Worm (Caenorhabditis elegans): ENCODE data around the gene pgap-3.

DNA sequence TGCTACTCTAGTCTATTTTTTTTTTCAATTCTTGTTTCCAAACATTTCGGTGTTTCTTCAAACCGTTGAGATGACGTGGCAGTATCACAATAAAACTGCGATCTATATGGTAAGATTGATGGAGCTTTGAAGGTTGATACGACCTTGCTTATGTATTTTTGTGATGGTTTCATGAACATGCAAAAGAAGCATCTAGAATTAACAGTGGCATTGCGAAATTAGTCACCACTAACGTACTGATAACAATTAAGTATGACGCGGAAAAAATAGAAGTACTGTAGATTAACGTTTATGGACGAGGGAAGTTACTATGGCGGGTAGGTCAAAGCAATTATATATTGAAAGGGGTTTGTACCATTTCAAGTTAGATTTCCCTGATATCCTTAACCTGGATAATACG lies 35.3 kb downstream of the pgap-3 start:
- TF ChIP-seq pat-9 (tag; optimal IDR thresholded peaks at IDR 0.05) = no peak
- no peak for TF ChIP-seq ttx-3 (tag; optimal IDR thresholded peaks at IDR 0.05)
- TF ChIP-seq Y22D7AL.16 (tag; optimal IDR thresholded peaks at IDR 0.05) = no peak
- TF ChIP-seq ama-1 (optimal IDR thresholded peaks at IDR 0.05) = no peak
- TF ChIP-seq fkh-10 (GFP tag; optimal IDR thresholded peaks at IDR 0.05) = no peak
- TF ChIP-seq pag-3 (tag; optimal IDR thresholded peaks at IDR 0.05; ENCODE audit: borderline replicate concordance) = no peak
- TF ChIP-seq pqm-1 (tag; optimal IDR thresholded peaks at IDR 0.05) = no peak
- no peak for TF ChIP-seq ceh-2 (tag; optimal IDR thresholded peaks at IDR 0.05)
